Fruit fly (Drosophila melanogaster) whole organism, embryonic: ENCODE results near the gene Inx3.

ENCODE experiments used
- Atf6 ChIP-seq: fragments of 200-800 bp; sonication (Bioruptor generic); IDR thresholded peaks from 2 replicates; pipeline ENCODE4 v1.3.6; 2022; ENCODE audit warnings: missing biosample characterization, missing genetic modification characterization
- Awh ChIP-seq: fragments of 200-800 bp; sonication (Bioruptor generic); IDR thresholded peaks from 2 replicates; pipeline ENCODE4, ENCODE4 v1.3.6; 2022; ENCODE audit warnings: missing biosample characterization, missing genetic modification characterization
- Bgb ChIP-seq: fragments of 200-800 bp; sonication (Bioruptor generic); IDR thresholded peaks from 2 replicates; pipeline ENCODE4 v1.3.6; 2022; ENCODE audit warnings: missing biosample characterization, missing genetic modification characterization; ENCODE audit not compliant: partially characterized antibody
- CG10321 ChIP-seq: fragments of 200-800 bp; sonication (Bioruptor generic); IDR thresholded peaks from 2 replicates; pipeline ENCODE4 v1.3.6; 2022; ENCODE audit warnings: missing biosample characterization, missing genetic modification characterization
- CG10654 ChIP-seq: fragments of 200-800 bp; sonication (Bioruptor generic); optimal IDR thresholded peaks from 2 replicates; lab custom pipeline; 2016; ENCODE audit warnings: missing biosample characterization, missing genetic modification characterization
- CG11085 ChIP-seq: fragments of 200-800 bp; sonication (Bioruptor generic); IDR thresholded peaks from 2 replicates; pipeline ENCODE4 v1.3.6; 2022; ENCODE audit warnings: missing biosample characterization, missing genetic modification characterization
- CG11695 ChIP-seq: fragments of 200-800 bp; sonication (Bioruptor generic); IDR thresholded peaks from 3 replicates; pipeline ENCODE4 v1.3.6; 2022; ENCODE audit warnings: missing biosample characterization, missing genetic modification characterization
- CG12659 ChIP-seq: fragments of 200-800 bp; sonication (Bioruptor generic); optimal IDR thresholded peaks from 3 replicates; lab custom pipeline; 2017; ENCODE audit warnings: mild to moderate bottlenecking, missing biosample characterization, missing genetic modification reagents, missing genetic modification characterization
- CG13287 ChIP-seq: fragments of 200-800 bp; sonication (Bioruptor generic); IDR thresholded peaks from 2 replicates; pipeline ENCODE4 v1.3.6; 2022; ENCODE audit warnings: missing biosample characterization, missing genetic modification characterization; ENCODE audit not compliant: partially characterized antibody
- CG13296 ChIP-seq: fragments of 200-800 bp; sonication (Bioruptor generic); optimal IDR thresholded peaks from 3 replicates; lab custom pipeline; 2018; ENCODE audit warnings: missing biosample characterization, mild to moderate bottlenecking, missing genetic modification characterization
- CG15696 ChIP-seq: fragments of 200-800 bp; sonication (Bioruptor generic); optimal IDR thresholded peaks from 2 replicates; lab custom pipeline; 2019; ENCODE audit warnings: missing biosample characterization, mild to moderate bottlenecking, missing genetic modification characterization, moderate library complexity
- CG16779 ChIP-seq: fragments of 200-800 bp; sonication (Bioruptor generic); IDR thresholded peaks from 2 replicates; pipeline ENCODE4 v1.3.6; 2022; ENCODE audit warnings: missing biosample characterization, missing genetic modification characterization
- CG17829 ChIP-seq: fragments of 200-800 bp; optimal IDR thresholded peaks from 2 replicates; lab custom pipeline; 2019; ENCODE audit warnings: missing biosample characterization, mild to moderate bottlenecking, missing genetic modification characterization, moderate library complexity
- CG2199 ChIP-seq: fragments of 200-800 bp; sonication (Bioruptor generic); IDR thresholded peaks from 3 replicates; pipeline ENCODE4 v1.3.6; 2022; ENCODE audit warnings: missing biosample characterization, missing genetic modification characterization
- CG3163 ChIP-seq: fragments of 200-800 bp; sonication (Bioruptor generic); optimal IDR thresholded peaks from 3 replicates; lab custom pipeline; 2016; ENCODE audit warnings: missing biosample characterization, missing genetic modification characterization
- CG4360 ChIP-seq: fragments of 200-800 bp; sonication (Bioruptor generic); IDR thresholded peaks from 2 replicates; pipeline ENCODE4 v1.3.6; 2022; ENCODE audit warnings: missing biosample characterization, missing genetic modification characterization
- CG6272 ChIP-seq: fragments of 200-800 bp; sonication (Bioruptor generic); IDR thresholded peaks from 2 replicates; pipeline ENCODE4 v1.3.6; 2022; ENCODE audit warnings: missing biosample characterization, missing genetic modification characterization
- CG7963 ChIP-seq: fragments of 200-800 bp; sonication (Bioruptor generic); IDR thresholded peaks from 3 replicates; pipeline ENCODE4 v1.3.6; 2022; ENCODE audit warnings: missing biosample characterization, missing genetic modification characterization; ENCODE audit not compliant: partially characterized antibody
- CG9932 ChIP-seq: fragments of 200-800 bp; sonication (Bioruptor generic); IDR thresholded peaks from 2 replicates; pipeline ENCODE4 v1.3.6; 2022; ENCODE audit warnings: missing biosample characterization, missing genetic modification characterization
- D19A ChIP-seq: fragments of 200-800 bp; optimal IDR thresholded peaks from 3 replicates; lab custom pipeline; 2019; ENCODE audit warnings: missing biosample characterization, mild to moderate bottlenecking, missing genetic modification characterization, moderate library complexity
- NK7.1 ChIP-seq: fragments of 200-800 bp; sonication (Bioruptor generic); optimal IDR thresholded peaks from 3 replicates; lab custom pipeline; 2016; ENCODE audit warnings: missing biosample characterization, missing genetic modification characterization
- Neu2 ChIP-seq: fragments of 200-800 bp; sonication (Bioruptor generic); optimal IDR thresholded peaks from 3 replicates; lab custom pipeline; 2016; ENCODE audit warnings: missing biosample characterization, missing genetic modification characterization, borderline replicate concordance
- Nf-YA ChIP-seq: fragments of 200-800 bp; sonication (Bioruptor generic); IDR thresholded peaks from 2 replicates; pipeline ENCODE4 v1.3.6; 2022; ENCODE audit warnings: missing biosample characterization, missing genetic modification characterization
- Rfx ChIP-seq: fragments of 200-800 bp; sonication (Bioruptor generic); IDR thresholded peaks from 2 replicates; pipeline ENCODE4 v1.3.6; 2022; ENCODE audit warnings: missing biosample characterization, missing genetic modification characterization
- ab ChIP-seq: fragments of 200-800 bp; sonication (Bioruptor generic); optimal IDR thresholded peaks from 2 replicates; lab custom pipeline; 2016; ENCODE audit warnings: missing biosample characterization, missing genetic modification characterization
- ap ChIP-seq: fragments of 200-800 bp; sonication (Bioruptor generic); IDR thresholded peaks from 2 replicates; pipeline ENCODE4 v1.3.6; 2022; ENCODE audit warnings: missing biosample characterization, missing genetic modification characterization
- bab2 ChIP-seq: fragments of 200-800 bp; sonication (Bioruptor generic); optimal IDR thresholded peaks from 2 replicates; lab custom pipeline; 2016; ENCODE audit warnings: missing biosample characterization, missing genetic modification characterization
- cg ChIP-seq: fragments of 200-800 bp; sonication (Bioruptor generic); optimal IDR thresholded peaks from 3 replicates; lab custom pipeline; 2019; ENCODE audit warnings: missing biosample characterization, mild to moderate bottlenecking, missing genetic modification characterization, moderate library complexity
- crp ChIP-seq, 2 experiments: fragments of 200-800 bp; sonication (Bioruptor generic); optimal IDR thresholded peaks; 2 replicates in 1 of 2; 3 replicates in 1 of 2; lab custom pipeline; 2017; ENCODE audit warnings: missing biosample characterization in 2 of 2, missing genetic modification characterization in 2 of 2, mild to moderate bottlenecking in 1 of 2, moderate library complexity in 1 of 2
- dysf ChIP-seq: fragments of 200-800 bp; sonication (Bioruptor generic); IDR thresholded peaks from 3 replicates; pipeline ENCODE4 v1.3.6; 2022; ENCODE audit warnings: missing biosample characterization, missing genetic modification characterization
- gro ChIP-seq: fragments of 200-800 bp; sonication (Bioruptor generic); optimal IDR thresholded peaks from 2 replicates; lab custom pipeline; 2016; ENCODE audit warnings: missing biosample characterization, missing genetic modification characterization
- gsb ChIP-seq: fragments of 200-800 bp; sonication (Bioruptor generic); IDR thresholded peaks from 2 replicates; pipeline ENCODE4 v1.3.6; 2022; ENCODE audit warnings: missing biosample characterization, missing genetic modification characterization
- ham ChIP-seq: fragments of 200-800 bp; sonication (Bioruptor generic); IDR thresholded peaks from 2 replicates; pipeline ENCODE4 v1.3.6; 2022; ENCODE audit warnings: missing biosample characterization, missing genetic modification characterization
- insv ChIP-seq, 2 experiments: fragments of 200-800 bp; sonication (Bioruptor generic); optimal IDR thresholded peaks; 3 replicates each; lab custom pipeline; 2016 to 2018; ENCODE audit warnings: missing biosample characterization in 2 of 2, missing genetic modification characterization in 2 of 2
- kni ChIP-seq: fragments of 200-800 bp; sonication (Bioruptor generic); optimal IDR thresholded peaks from 3 replicates; lab custom pipeline; 2017; ENCODE audit warnings: mild to moderate bottlenecking, missing biosample characterization, missing genetic modification reagents, missing genetic modification characterization
- knrl ChIP-seq: fragments of 200-800 bp; sonication (Bioruptor generic); IDR thresholded peaks from 3 replicates; pipeline ENCODE4 v1.3.6; 2022; ENCODE audit warnings: missing biosample characterization, missing genetic modification characterization; ENCODE audit not compliant: partially characterized antibody
- lola ChIP-seq, 3 experiments: fragments of >200 bp in 2 of 3; fragments of 200-800 bp in 1 of 3; sonication (Bioruptor generic) in 1 of 3; optimal IDR thresholded peaks; 2 replicates each; lab custom pipeline; 2017 to 2019; ENCODE audit warnings: missing biosample characterization in 3 of 3, missing genetic modification characterization in 3 of 3, mild to moderate bottlenecking in 1 of 3, moderate library complexity in 1 of 3
- mam ChIP-seq: fragments of 200-800 bp; sonication (Bioruptor generic); optimal IDR thresholded peaks from 3 replicates; lab custom pipeline; 2016; ENCODE audit warnings: missing biosample characterization, missing genetic modification characterization
- mirr ChIP-seq: fragments of 200-800 bp; sonication (Bioruptor generic); optimal IDR thresholded peaks from 3 replicates; lab custom pipeline; 2018; ENCODE audit warnings: missing biosample characterization, mild to moderate bottlenecking, missing genetic modification characterization
- onecut ChIP-seq: fragments of 200-800 bp; sonication (Bioruptor generic); IDR thresholded peaks from 2 replicates; pipeline ENCODE4 v1.3.6; 2022; ENCODE audit warnings: missing biosample characterization, missing genetic modification characterization
- otp ChIP-seq: fragments of 200-800 bp; sonication (Bioruptor generic); IDR thresholded peaks from 3 replicates; pipeline ENCODE4, ENCODE4 v1.3.6; 2022; ENCODE audit warnings: missing biosample characterization, missing genetic modification characterization
- row ChIP-seq: fragments of 200-800 bp; sonication (Bioruptor generic); IDR thresholded peaks from 3 replicates; pipeline ENCODE4 v1.3.6; 2022; ENCODE audit warnings: missing biosample characterization, missing genetic modification characterization
- sna ChIP-seq: fragments of 200-800 bp; sonication (Bioruptor generic); IDR thresholded peaks from 2 replicates; pipeline ENCODE4 v1.3.6; 2022; ENCODE audit warnings: missing biosample characterization, missing genetic modification characterization; ENCODE audit not compliant: partially characterized antibody
- sr ChIP-seq: fragments of 200-800 bp; sonication (Bioruptor generic); IDR thresholded peaks from 3 replicates; pipeline ENCODE4 v1.3.6; 2022; ENCODE audit warnings: missing biosample characterization, missing genetic modification characterization
- tll ChIP-seq, 2 experiments: fragments of 200-800 bp in 1 of 2; fragments of >200 bp in 1 of 2; sonication (Bioruptor generic) in 1 of 2; optimal IDR thresholded peaks; 2 replicates each; lab custom pipeline; 2017 to 2019; ENCODE audit warnings: missing biosample characterization in 2 of 2, missing genetic modification characterization in 2 of 2, mild to moderate bottlenecking in 1 of 2, moderate library complexity in 1 of 2
- vnd ChIP-seq: fragments of 200-800 bp; sonication (Bioruptor generic); IDR thresholded peaks from 3 replicates; pipeline ENCODE4 v1.3.6; 2022; ENCODE audit warnings: missing biosample characterization, missing genetic modification characterization; ENCODE audit not compliant: partially characterized antibody
- z ChIP-seq: fragments of 200-800 bp; sonication (Bioruptor generic); IDR thresholded peaks from 3 replicates; pipeline ENCODE4 v1.3.6; 2022; ENCODE audit warnings: missing biosample characterization, missing genetic modification characterization
- zf30C ChIP-seq: fragments of 200-800 bp; sonication (Bioruptor generic); optimal IDR thresholded peaks from 3 replicates; lab custom pipeline; 2018; ENCODE audit warnings: missing biosample characterization, mild to moderate bottlenecking, missing genetic modification characterization

Inx3 gene

DNA sequence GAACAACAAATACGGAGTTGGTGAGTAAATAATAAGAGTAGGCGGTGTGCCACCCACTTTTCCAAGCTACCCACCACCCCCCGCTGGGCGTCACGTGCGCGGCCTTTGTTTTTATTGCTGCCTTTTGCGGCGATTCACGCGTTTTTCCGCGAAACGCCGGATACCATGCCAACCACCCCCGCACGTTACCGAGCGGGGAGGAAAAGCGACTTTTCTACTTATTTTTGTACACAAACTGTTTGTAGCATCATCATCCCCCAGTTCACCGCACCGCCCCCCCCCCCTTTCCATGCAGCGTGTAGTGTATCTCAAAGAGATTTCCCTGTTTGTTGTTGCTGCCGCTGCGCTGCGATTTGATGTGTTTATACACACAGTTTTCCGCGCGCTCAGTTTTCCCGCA is 13.3 kb downstream of the Inx3 start (continued):
- TF ChIP-seq Rfx (GFP tag; lab: Robert Waterston, UW) (0 out of 2 replicates have a peak, but pooled peaks have one; percentile 17), CG2199 (GFP tag; lab: Robert Waterston, UW) (0 out of 3 replicates have a peak, but pooled peaks have one; percentile 43), mirr (peak; percentile 11), CG12659 (GFP tag; lab: Kevin White, UChicago) (no peak), tll (GFP tag; optimal IDR thresholded peaks at IDR 0.05; lab: Kevin White, UChicago) (no peak), Bgb (GFP tag; lab: Robert Waterston, UW) (0 out of 2 replicates have a peak, but pooled peaks have one; percentile 19), CG9932 (GFP tag; lab: Robert Waterston, UW) (peak; percentile 17; the same call in 1 of the 2 replicates), row (0 out of 3 replicates have a peak, but pooled peaks have one; percentile 19), D19A (peak; percentile 26), dysf (0 out of 3 replicates have a peak, but pooled peaks have one; percentile 18), gsb (GFP tag; lab: Robert Waterston, UW) (0 out of 2 replicates have a peak, but pooled peaks have one; percentile 10), CG6272 (GFP tag; lab: Robert Waterston, UW) (no peak), CG4360 (peak; percentile 61), z (0 out of 3 replicates have a peak, but pooled peaks have one; percentile 38), kni (GFP tag; lab: Kevin White, UChicago) (peak; percentile 9), Nf-YA (GFP tag; lab: Robert Waterston, UW) (no peak), vnd (GFP tag; lab: Robert Waterston, UW) (0 out of 3 replicates have a peak, but pooled peaks have one; percentile 29), sr (GFP tag; lab: Robert Waterston, UW) (peak; percentile 33; the same call in 1 of the 3 replicates), CG7963 (GFP tag; lab: Robert Waterston, UW) (no peak), CG13287 (GFP tag; lab: Robert Waterston, UW) (0 out of 2 replicates have a peak, but pooled peaks have one; percentile 6)

- TF ChIP-seq mam (GFP tag; lab: Kevin White, UChicago), result no peak
- TF ChIP-seq CG10321 (GFP tag; lab: Robert Waterston, UW), result no peak
- TF ChIP-seq lola (GFP tag; optimal IDR thresholded peaks at IDR 0.05; lab: Kevin White, UChicago), result no peak
- TF ChIP-seq CG13296 (GFP tag; lab: Kevin White, UChicago), result no peak
- TF ChIP-seq Atf6 (GFP tag; lab: Robert Waterston, UW), result peak; percentile 10; the same call in 1 of the 2 replicates
- no peak for TF ChIP-seq knrl (GFP tag; lab: Robert Waterston, UW)
- no peak for TF ChIP-seq CG16779 (GFP tag; lab: Robert Waterston, UW)
- TF ChIP-seq zf30C (GFP tag; lab: Kevin White, UChicago), result peak; percentile 23
- TF ChIP-seq NK7.1 (GFP tag; lab: Kevin White, UChicago), result no peak
- 0 out of 3 replicates have a peak, but pooled peaks have one; percentile 12 for TF ChIP-seq CG11695 (GFP tag; lab: Robert Waterston, UW)
- no peak for TF ChIP-seq ab
- TF ChIP-seq CG3163 (GFP tag; lab: Kevin White, UChicago), result no peak
- TF ChIP-seq insv (GFP tag; optimal IDR thresholded peaks at IDR 0.05; lab: Kevin White, UChicago), result peak; percentile 97 to 98
- TF ChIP-seq ap (GFP tag; lab: Robert Waterston, UW), result no peak
- TF ChIP-seq CG4360, result 0 out of 2 replicates have a peak, but pooled peaks have one; percentile 55
- 0 out of 2 replicates have a peak, but pooled peaks have one; percentile 64 for TF ChIP-seq Awh
- TF ChIP-seq Neu2 (GFP tag; lab: Kevin White, UChicago), result peak; percentile 32
- no peak for TF ChIP-seq CG15696
- TF ChIP-seq sna (GFP tag; lab: Robert Waterston, UW), result no peak
- no peak for TF ChIP-seq bab2 (GFP tag; lab: Kevin White, UChicago)
- peak; percentile 94 for TF ChIP-seq onecut (GFP tag; lab: Robert Waterston, UW)
- peak; percentile 48 for TF ChIP-seq cg (GFP tag; lab: Kevin White, UChicago)
- TF ChIP-seq gro (GFP tag; lab: Kevin White, UChicago), result no peak
- 0 out of 3 replicates have a peak, but pooled peaks have one; percentile 2 for TF ChIP-seq otp
- TF ChIP-seq ham (GFP tag; lab: Robert Waterston, UW), result no peak
- peak in 1 of 2 experiments; percentile 13 for TF ChIP-seq crp (GFP tag; optimal IDR thresholded peaks at IDR 0.05; lab: Kevin White, UChicago)
- TF ChIP-seq CG17829 (tag; lab: Kevin White, UChicago), result no peak
- TF ChIP-seq CG11085 (GFP tag; lab: Robert Waterston, UW), result no peak
- no peak for TF ChIP-seq CG10654 (GFP tag; lab: Kevin White, UChicago)
Observed at dm6 chr3R:28845377-28845876, 13.9 kb downstream of the Inx3 start.
